Worm (Caenorhabditis elegans): ENCODE results near the gene tag-30.

DNA sequence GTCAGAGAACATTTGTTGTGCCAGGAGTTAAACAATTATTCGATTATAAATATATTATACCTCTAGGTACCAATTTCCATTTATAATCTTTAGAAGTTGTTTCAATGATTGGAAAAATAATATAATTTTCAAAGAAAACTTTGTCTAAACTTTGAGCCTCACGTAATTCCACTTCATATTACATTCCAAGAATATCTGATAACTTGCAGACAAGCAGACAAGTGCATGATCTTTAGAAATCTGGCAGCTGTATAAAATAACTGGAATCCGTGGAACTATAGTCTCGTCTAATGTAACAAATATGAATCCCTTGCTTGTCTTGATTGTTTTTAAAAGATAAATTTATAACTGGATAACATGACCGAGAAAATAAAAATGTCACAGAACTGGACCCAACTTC is 37.6 kb upstream of the tag-30 start:
- TF ChIP-seq hlh-6 (tag; optimal IDR thresholded peaks at IDR 0.05) = no peak
- no peak for TF ChIP-seq unc-86 (tag; optimal IDR thresholded peaks at IDR 0.05)
- no peak for TF ChIP-seq ceh-19 (GFP tag; optimal IDR thresholded peaks at IDR 0.05)
